Worm (Caenorhabditis elegans) whole organism, midembryonic: Measurements from ENCODE around the gene acl-7.

Experiments
- T22C8.4 ChIP-seq: fragments of 200-800 bp; sonication (Bioruptor generic); IDR thresholded peaks from 2 replicates; pipeline ENCODE4 v1.3.6; 2022; ENCODE audit warnings: missing genetic modification characterization, missing compliant biosample characterization
- cog-1 ChIP-seq: sonication (generic microtip); optimal IDR thresholded peaks from 2 replicates; lab custom pipeline; 2016; ENCODE audit warnings: missing genetic modification characterization, missing compliant biosample characterization
- flt-1 ChIP-seq: fragments of 200-800 bp; sonication (Bioruptor generic); IDR thresholded peaks from 2 replicates; pipeline ENCODE4 v1.3.6; 2022; ENCODE audit warnings: missing genetic modification characterization, missing compliant biosample characterization
- klf-2 ChIP-seq: fragments of 200-800 bp; sonication (Bioruptor generic); conservative IDR thresholded peaks from 2 replicates; pipeline ENCODE4 v1.3.6; 2022; ENCODE audit warnings: missing genetic modification reagents, missing genetic modification characterization, missing compliant biosample characterization
- med-1 ChIP-seq: sonication (generic microtip); optimal IDR thresholded peaks from 2 replicates; lab custom pipeline; 2017; ENCODE audit warnings: missing genetic modification characterization, mild to moderate bottlenecking, missing compliant biosample characterization, antibody characterized with exemption, missing genetic modification reagents; ENCODE audit not compliant: insufficient read depth
- ref-1 ChIP-seq: fragments of 200-800 bp; sonication (Bioruptor generic); conservative IDR thresholded peaks from 2 replicates; pipeline ENCODE4 v1.3.6; 2022; ENCODE audit warnings: missing genetic modification reagents, missing genetic modification characterization, missing compliant biosample characterization
- tab-1 ChIP-seq: fragments of 200-800 bp; sonication (Bioruptor generic); IDR thresholded peaks from 2 replicates; pipeline ENCODE4 v1.3.6; 2022; ENCODE audit warnings: missing genetic modification characterization, missing compliant biosample characterization
- ztf-23 ChIP-seq: fragments of 200-800 bp; sonication (Bioruptor generic); IDR thresholded peaks from 2 replicates; pipeline ENCODE4 v1.3.6; 2022; ENCODE audit warnings: missing genetic modification reagents, missing genetic modification characterization, missing compliant biosample characterization
- ztf-29 ChIP-seq: fragments of 200-800 bp; sonication (Bioruptor generic); IDR thresholded peaks from 2 replicates; pipeline ENCODE4 v1.3.6; 2022; ENCODE audit warnings: missing genetic modification reagents, missing genetic modification characterization, missing compliant biosample characterization

acl-7 gene

ce11 chrII:12824463-12824862 lies 8.2 kb upstream of the acl-7 start:
- TF ChIP-seq T22C8.4 (no peak), tab-1 (GFP tag; lab: Robert Waterston, UW) (no peak), ztf-23 (GFP tag; lab: Robert Waterston, UW) (no peak), ref-1 (GFP tag; lab: Robert Waterston, UW) (no peak), ztf-29 (GFP tag; lab: Robert Waterston, UW) (peak; percentile 42; the same call in 1 of the 2 replicates), flt-1 (GFP tag; lab: Robert Waterston, UW) (no peak), klf-2 (GFP tag; lab: Robert Waterston, UW) (no peak)

- no peak for TF ChIP-seq flt-1 (GFP tag; lab: Robert Waterston, UW)
- no peak for TF ChIP-seq ztf-29 (GFP tag; lab: Robert Waterston, UW)
- no peak for TF ChIP-seq cog-1 (tag; lab: Kevin White, UChicago)
- TF ChIP-seq klf-2 (GFP tag; lab: Robert Waterston, UW) = no peak
- TF ChIP-seq tab-1 (GFP tag; lab: Robert Waterston, UW) = no peak
- no peak for TF ChIP-seq T22C8.4
- no peak for TF ChIP-seq ztf-23 (GFP tag; lab: Robert Waterston, UW)
- no peak for TF ChIP-seq ref-1 (GFP tag; lab: Robert Waterston, UW)
Measured at ce11 chrII:12823437-12823836, 7.2 kb upstream of the acl-7 start, which contains the start of gene Y46G5A.36. Y46G5A.36 (plus strand) TSS chrII:12823679.

- no peak for TF ChIP-seq klf-2 (GFP tag; lab: Robert Waterston, UW)
- TF ChIP-seq cog-1 (tag; lab: Kevin White, UChicago) = no peak
- TF ChIP-seq med-1 (GFP tag; lab: Kevin White, UChicago) = no peak
- no peak for TF ChIP-seq ztf-23 (GFP tag; lab: Robert Waterston, UW)
- TF ChIP-seq flt-1 (GFP tag; lab: Robert Waterston, UW) = no peak
- TF ChIP-seq T22C8.4 = no peak
- TF ChIP-seq ztf-29 (GFP tag; lab: Robert Waterston, UW) = no peak
- no peak for TF ChIP-seq ref-1 (GFP tag; lab: Robert Waterston, UW)
- TF ChIP-seq tab-1 (GFP tag; lab: Robert Waterston, UW) = no peak
Measured at ce11 chrII:12819979-12820378, 3.7 kb upstream of the acl-7 start.

- TF ChIP-seq cog-1 (tag; lab: Kevin White, UChicago) (no peak), tab-1 (GFP tag; lab: Robert Waterston, UW) (no peak), ref-1 (GFP tag; lab: Robert Waterston, UW) (no peak), flt-1 (GFP tag; lab: Robert Waterston, UW) (no peak), ztf-23 (GFP tag; lab: Robert Waterston, UW) (no peak)
Measured at ce11 chrII:12818488-12818887, 2.2 kb upstream of the acl-7 start, which contains the start of gene Y46G5A.22. Y46G5A.22 (minus strand) TSS chrII:12818588.

- TF ChIP-seq ztf-23 (GFP tag; lab: Robert Waterston, UW) (no peak), ref-1 (GFP tag; lab: Robert Waterston, UW) (no peak), flt-1 (GFP tag; lab: Robert Waterston, UW) (no peak), tab-1 (GFP tag; lab: Robert Waterston, UW) (no peak), cog-1 (tag; lab: Kevin White, UChicago) (no peak), klf-2 (GFP tag; lab: Robert Waterston, UW) (no peak), T22C8.4 (no peak), med-1 (GFP tag; lab: Kevin White, UChicago) (no peak), ztf-29 (GFP tag; lab: Robert Waterston, UW) (no peak)
Measured at ce11 chrII:12813253-12813652, 3.0 kb downstream of the acl-7 start.

ce11 chrII:12810709-12811108 lies 5.6 kb downstream of the acl-7 start, which contains the start of gene Y46G5A.20:
Y46G5A.20 (plus strand) TSS chrII:12811009.
- TF ChIP-seq ztf-23 (GFP tag; lab: Robert Waterston, UW) = no peak
- TF ChIP-seq cog-1 (tag; lab: Kevin White, UChicago) = no peak
- no peak for TF ChIP-seq flt-1 (GFP tag; lab: Robert Waterston, UW)
- TF ChIP-seq klf-2 (GFP tag; lab: Robert Waterston, UW) = no peak
- no peak for TF ChIP-seq tab-1 (GFP tag; lab: Robert Waterston, UW)
- TF ChIP-seq med-1 (GFP tag; lab: Kevin White, UChicago) = no peak
- TF ChIP-seq ztf-29 (GFP tag; lab: Robert Waterston, UW) = no peak

- TF ChIP-seq ztf-23 (GFP tag; lab: Robert Waterston, UW) (no peak), ref-1 (GFP tag; lab: Robert Waterston, UW) (no peak), cog-1 (tag; lab: Kevin White, UChicago) (no peak), ztf-29 (GFP tag; lab: Robert Waterston, UW) (no peak), tab-1 (GFP tag; lab: Robert Waterston, UW) (no peak), flt-1 (GFP tag; lab: Robert Waterston, UW) (no peak), klf-2 (GFP tag; lab: Robert Waterston, UW) (no peak), med-1 (GFP tag; lab: Kevin White, UChicago) (no peak), T22C8.4 (no peak)
Measured at ce11 chrII:12809725-12810124, 6.5 kb downstream of the acl-7 start.

- TF ChIP-seq med-1 (GFP tag; lab: Kevin White, UChicago) (no peak), T22C8.4 (no peak), cog-1 (tag; lab: Kevin White, UChicago) (no peak), ztf-23 (GFP tag; lab: Robert Waterston, UW) (no peak), klf-2 (GFP tag; lab: Robert Waterston, UW) (no peak), ref-1 (GFP tag; lab: Robert Waterston, UW) (no peak), flt-1 (GFP tag; lab: Robert Waterston, UW) (no peak), ztf-29 (GFP tag; lab: Robert Waterston, UW) (no peak), tab-1 (GFP tag; lab: Robert Waterston, UW) (no peak)
Measured at ce11 chrII:12808746-12809145, 7.5 kb downstream of the acl-7 start.

ce11 chrII:12806602-12807182 lies 9.6 kb downstream of the acl-7 start, which contains the start of gene spds-1:
spds-1 (plus strand) TSS chrII:12806899.
- TF ChIP-seq ztf-23 (GFP tag; lab: Robert Waterston, UW) = no peak
